Worm (Caenorhabditis elegans) whole organism, midembryonic: ENCODE results near the gene C05C10.2.

Source experiments
- med-1 ChIP-seq: sonication (generic microtip); optimal IDR thresholded peaks from 2 replicates; lab custom pipeline; 2017; ENCODE audit warnings: missing genetic modification characterization, mild to moderate bottlenecking, missing compliant biosample characterization, antibody characterized with exemption, missing genetic modification reagents; ENCODE audit not compliant: insufficient read depth
- tab-1 ChIP-seq: fragments of 200-800 bp; sonication (Bioruptor generic); IDR thresholded peaks from 2 replicates; pipeline ENCODE4 v1.3.6; 2022; ENCODE audit warnings: missing genetic modification characterization, missing compliant biosample characterization

DNA sequence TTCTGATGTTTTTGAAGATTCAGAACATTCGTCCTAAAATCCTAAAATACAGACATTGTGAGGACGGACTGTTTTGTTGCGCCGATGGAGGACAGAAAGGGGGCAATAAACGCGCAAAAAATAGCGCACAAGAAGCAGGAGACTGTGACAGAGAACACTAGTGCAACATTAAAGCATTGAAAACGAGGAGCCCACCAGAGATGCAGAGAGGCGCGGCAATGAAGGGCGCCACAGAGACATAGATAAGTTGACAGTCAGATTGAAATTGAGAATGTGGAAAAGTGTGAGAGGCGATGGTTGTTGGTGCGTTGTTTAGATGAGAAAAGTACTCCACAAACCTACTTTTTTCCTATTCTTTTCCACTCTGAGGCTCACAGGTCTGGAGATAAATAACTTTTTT, 52.9 kb downstream of the C05C10.2 start, which contains the start of gene aakg-5:
- TF ChIP-seq med-1 (GFP tag; lab: Kevin White, UChicago) (no peak), tab-1 (GFP tag; lab: Robert Waterston, UW) (no peak)
